Worm (Caenorhabditis elegans) whole organism, young adult: ENCODE results near the gene wdr-83.

Experiments used
- F10E7.11 ChIP-seq: sonication (generic microtip); optimal IDR thresholded peaks from 2 replicates; lab custom pipeline; 2017; ENCODE audit warnings: mild to moderate bottlenecking, missing genetic modification characterization, moderate library complexity, missing compliant biosample characterization
- F23B12.7 ChIP-seq: sonication (generic microtip); optimal IDR thresholded peaks from 2 replicates; lab custom pipeline; 2017; ENCODE audit warnings: missing genetic modification characterization, mild to moderate bottlenecking, missing compliant biosample characterization, antibody characterized with exemption, moderate library complexity; ENCODE audit not compliant: insufficient read depth
- F49E8.2 ChIP-seq: sonication (generic microtip); optimal IDR thresholded peaks from 3 replicates; lab custom pipeline; 2017; ENCODE audit warnings: missing genetic modification characterization, mild to moderate bottlenecking, missing compliant biosample characterization, antibody characterized with exemption, moderate library complexity; ENCODE audit not compliant: insufficient read depth
- ceh-40 ChIP-seq: fragments of 200-800 bp; sonication (Bioruptor generic); IDR thresholded peaks from 2 replicates; pipeline ENCODE4 v1.3.6; 2022; ENCODE audit warnings: missing genetic modification characterization, missing compliant biosample characterization
- hmg-1.2 ChIP-seq: fragments of 200-800 bp; sonication (Bioruptor generic); IDR thresholded peaks from 2 replicates; pipeline ENCODE4 v1.3.6; 2022; ENCODE audit warnings: missing genetic modification reagents, missing genetic modification characterization, missing compliant biosample characterization
- lin-35 ChIP-seq, 3 experiments: fragments of 150-350 bp in 2 of 3; sonication (generic microtip) in 1 of 3; optimal IDR thresholded peaks; 2 replicates each; lab custom pipeline; 2014 to 2018; ENCODE audit warnings: missing biosample characterization in 3 of 3, missing genetic modification characterization in 3 of 3, missing genetic modification reagents in 3 of 3
- lir-1 ChIP-seq: fragments of 200-800 bp; sonication (Bioruptor generic); conservative IDR thresholded peaks from 2 replicates; pipeline ENCODE4 v1.3.6; 2022; ENCODE audit warnings: missing genetic modification reagents, missing genetic modification characterization, missing compliant biosample characterization
- sea-2 ChIP-seq: fragments of 200-800 bp; sonication (Bioruptor generic); IDR thresholded peaks from 2 replicates; pipeline ENCODE4 v1.3.6; 2022; ENCODE audit warnings: missing genetic modification characterization, missing compliant biosample characterization
- ztf-3 ChIP-seq: fragments of 200-800 bp; sonication (Bioruptor generic); optimal IDR thresholded peaks from 2 replicates; lab custom pipeline; 2018; ENCODE audit warnings: mild to moderate bottlenecking, missing genetic modification characterization, missing compliant biosample characterization

ce11 chrII:5011978-5012377 is 19.5 kb downstream of the wdr-83 start, which contains the start of gene F59A6.12:
- no peak for TF ChIP-seq ztf-3 (GFP tag; lab: Kevin White, UChicago)
- TF ChIP-seq F10E7.11 (tag; lab: Kevin White, UChicago) = no peak
- no peak for TF ChIP-seq ceh-40 (GFP tag; lab: Robert Waterston, UW)
- TF ChIP-seq F23B12.7 (tag; lab: Kevin White, UChicago) = no peak
- no peak for TF ChIP-seq hmg-1.2 (GFP tag; lab: Robert Waterston, UW)
- no peak for TF ChIP-seq F49E8.2
- no peak for TF ChIP-seq sea-2 (GFP tag; lab: Robert Waterston, UW)
- no peak for TF ChIP-seq lir-1
- no peak for TF ChIP-seq lin-35 (GFP tag; optimal IDR thresholded peaks at IDR 0.05; lab: Kevin White, UChicago)
